Worm (Caenorhabditis elegans) whole organism, young adult: ENCODE data around the gene Y15E3A.3.

Source experiments
- B0261.1 ChIP-seq: sonication (generic microtip); optimal IDR thresholded peaks from 2 replicates; lab custom pipeline; 2016; ENCODE audit warnings: mild to moderate bottlenecking, missing genetic modification characterization, moderate library complexity, missing compliant biosample characterization
- C06A6.2 ChIP-seq: fragments of 200-800 bp; sonication (Bioruptor generic); conservative IDR thresholded peaks from 2 replicates; pipeline ENCODE4 v1.3.6; 2022; ENCODE audit warnings: missing genetic modification characterization, missing compliant biosample characterization
- F49E8.2 ChIP-seq: sonication (generic microtip); optimal IDR thresholded peaks from 3 replicates; lab custom pipeline; 2017; ENCODE audit warnings: missing genetic modification characterization, mild to moderate bottlenecking, missing compliant biosample characterization, antibody characterized with exemption, moderate library complexity; ENCODE audit not compliant: insufficient read depth
- F52B5.7 ChIP-seq: sonication (generic microtip); optimal IDR thresholded peaks from 2 replicates; lab custom pipeline; 2016; ENCODE audit warnings: mild to moderate bottlenecking, missing genetic modification characterization, missing compliant biosample characterization
- F55B11.4 ChIP-seq: sonication (generic microtip); optimal IDR thresholded peaks from 2 replicates; lab custom pipeline; 2016; ENCODE audit warnings: missing compliant biosample characterization, missing genetic modification characterization, borderline replicate concordance; ENCODE audit not compliant: insufficient read depth
- F57A8.1 ChIP-seq: fragments of 200-800 bp; sonication (Bioruptor generic); optimal IDR thresholded peaks from 2 replicates; lab custom pipeline; 2018; ENCODE audit warnings: mild to moderate bottlenecking, missing genetic modification characterization, moderate library complexity, missing compliant biosample characterization
- K12H6.12 ChIP-seq: fragments of 200-800 bp; sonication (Bioruptor generic); optimal IDR thresholded peaks from 2 replicates; lab custom pipeline; 2018; ENCODE audit warnings: mild to moderate bottlenecking, missing genetic modification characterization, missing compliant biosample characterization
- T07F8.4 ChIP-seq: sonication (generic microtip); optimal IDR thresholded peaks from 2 replicates; lab custom pipeline; 2016; ENCODE audit warnings: mild to moderate bottlenecking, missing genetic modification characterization, moderate library complexity, missing compliant biosample characterization
- ZK185.1 ChIP-seq: sonication (generic microtip); optimal IDR thresholded peaks from 2 replicates; lab custom pipeline; 2016; ENCODE audit warnings: mild to moderate bottlenecking, missing genetic modification characterization, missing compliant biosample characterization; ENCODE audit not compliant: poor library complexity, severe bottlenecking
- ama-1 ChIP-seq, 3 experiments: fragments of 150-350 bp in 1 of 3; sonication (generic microtip) in 2 of 3; optimal IDR thresholded peaks; 2 replicates each; lab custom pipeline; 2014 to 2018; ENCODE audit warnings: missing biosample characterization in 2 of 3, missing genetic modification characterization in 2 of 3, missing genetic modification reagents in 2 of 3
- aptf-2 ChIP-seq: fragments of 200-800 bp; sonication (Bioruptor generic); conservative IDR thresholded peaks from 2 replicates; pipeline ENCODE4 v1.3.6; 2022; ENCODE audit warnings: missing genetic modification reagents, missing genetic modification characterization, missing compliant biosample characterization
- aptf-3 ChIP-seq: fragments of 200-800 bp; sonication (Bioruptor generic); IDR thresholded peaks from 2 replicates; pipeline ENCODE4 v1.3.6; 2022; ENCODE audit warnings: missing genetic modification characterization, missing compliant biosample characterization
- athp-1 ChIP-seq: sonication (generic microtip); optimal IDR thresholded peaks from 2 replicates; lab custom pipeline; 2017; ENCODE audit warnings: mild to moderate bottlenecking, missing genetic modification characterization, missing compliant biosample characterization
- attf-6 ChIP-seq: fragments of 200-800 bp; sonication (Bioruptor generic); IDR thresholded peaks from 2 replicates; pipeline ENCODE4 v1.3.6; 2022; ENCODE audit warnings: missing genetic modification reagents, missing genetic modification characterization, missing compliant biosample characterization
- bed-2 ChIP-seq: fragments of 200-800 bp; sonication (Bioruptor generic); IDR thresholded peaks from 2 replicates; pipeline ENCODE4 v1.3.6; 2022; ENCODE audit warnings: missing genetic modification reagents, missing genetic modification characterization, missing compliant biosample characterization
- ceh-58 ChIP-seq: fragments of 200-800 bp; sonication (Bioruptor generic); IDR thresholded peaks from 2 replicates; pipeline ENCODE4 v1.3.6; 2022; ENCODE audit warnings: missing genetic modification characterization, missing compliant biosample characterization
- ceh-79 ChIP-seq: sonication (generic microtip); optimal IDR thresholded peaks from 2 replicates; lab custom pipeline; 2017; ENCODE audit warnings: mild to moderate bottlenecking, missing genetic modification characterization, missing compliant biosample characterization
- ceh-91 ChIP-seq: fragments of 200-800 bp; sonication (Bioruptor generic); IDR thresholded peaks from 2 replicates; pipeline ENCODE4 v1.3.6; 2022; ENCODE audit warnings: missing genetic modification reagents, missing genetic modification characterization, missing compliant biosample characterization
- egl-18 ChIP-seq: fragments of 200-800 bp; sonication (Bioruptor generic); IDR thresholded peaks from 2 replicates; pipeline ENCODE4 v1.3.6; 2022; ENCODE audit warnings: missing genetic modification reagents, missing genetic modification characterization, missing compliant biosample characterization
- ekl-4 ChIP-seq: fragments of 200-800 bp; sonication (Bioruptor generic); IDR thresholded peaks from 2 replicates; pipeline ENCODE4 v1.3.6; 2022; ENCODE audit warnings: missing genetic modification reagents, missing genetic modification characterization, missing compliant biosample characterization
- hlh-12 ChIP-seq: sonication (generic microtip); optimal IDR thresholded peaks from 2 replicates; lab custom pipeline; 2016; ENCODE audit warnings: missing genetic modification characterization, missing compliant biosample characterization
- hlh-26 ChIP-seq: fragments of 200-800 bp; sonication (Bioruptor generic); conservative IDR thresholded peaks from 2 replicates; pipeline ENCODE4 v1.3.6; 2022; ENCODE audit warnings: missing genetic modification reagents, missing genetic modification characterization, missing compliant biosample characterization
- let-607 ChIP-seq, 2 experiments: fragments of 200-800 bp in 1 of 2; sonication (Bioruptor generic) in 1 of 2; sonication (generic microtip) in 1 of 2; optimal IDR thresholded peaks; 2 replicates each; lab custom pipeline; 2016 to 2018; ENCODE audit warnings: mild to moderate bottlenecking in 2 of 2, missing compliant biosample characterization in 2 of 2, missing genetic modification characterization in 2 of 2, moderate library complexity in 2 of 2, missing genotype in 1 of 2
- lin-40 ChIP-seq: sonication (generic microtip); optimal IDR thresholded peaks from 2 replicates; lab custom pipeline; 2016; ENCODE audit warnings: missing genetic modification characterization, mild to moderate bottlenecking, missing compliant biosample characterization, missing genotype, missing genetic modification reagents
- lin-54 ChIP-seq: fragments of 200-800 bp; sonication (Bioruptor generic); optimal IDR thresholded peaks from 2 replicates; lab custom pipeline; 2018; ENCODE audit warnings: mild to moderate bottlenecking, missing genetic modification characterization, missing compliant biosample characterization
- lsl-1 ChIP-seq: fragments of 200-800 bp; sonication (Bioruptor generic); optimal IDR thresholded peaks from 2 replicates; lab custom pipeline; 2018; ENCODE audit warnings: mild to moderate bottlenecking, missing genetic modification characterization, moderate library complexity, missing compliant biosample characterization
- nfya-2 ChIP-seq: fragments of 200-800 bp; sonication (Bioruptor generic); IDR thresholded peaks from 2 replicates; pipeline ENCODE4 v1.3.6; 2022; ENCODE audit warnings: missing genetic modification reagents, missing genetic modification characterization, missing compliant biosample characterization
- nfyb-1 ChIP-seq: fragments of 200-800 bp; sonication (Bioruptor generic); IDR thresholded peaks from 2 replicates; pipeline ENCODE4 v1.3.6; 2022; ENCODE audit warnings: missing genetic modification reagents, missing genetic modification characterization, missing compliant biosample characterization
- nhr-179 ChIP-seq: sonication (generic microtip); optimal IDR thresholded peaks from 2 replicates; lab custom pipeline; 2016; ENCODE audit warnings: mild to moderate bottlenecking, missing genetic modification characterization, missing compliant biosample characterization
- pbrm-1 ChIP-seq: fragments of 200-800 bp; sonication (Bioruptor generic); IDR thresholded peaks from 2 replicates; pipeline ENCODE4 v1.3.6; 2022; ENCODE audit warnings: missing genetic modification reagents, missing genetic modification characterization, missing compliant biosample characterization
- pha-4 ChIP-seq: fragments of 150-350 bp; sonication (generic microtip); optimal IDR thresholded peaks from 2 replicates; lab custom pipeline; 2014; ENCODE audit warnings: missing biosample characterization, missing genetic modification reagents, missing genetic modification characterization
- sdz-38 ChIP-seq: sonication (generic microtip); optimal IDR thresholded peaks from 2 replicates; lab custom pipeline; 2016; ENCODE audit warnings: missing genotype, missing genetic modification characterization, missing compliant biosample characterization
- sea-2 ChIP-seq: fragments of 200-800 bp; sonication (Bioruptor generic); IDR thresholded peaks from 2 replicates; pipeline ENCODE4 v1.3.6; 2022; ENCODE audit warnings: missing genetic modification characterization, missing compliant biosample characterization
- snpc-1.3 ChIP-seq: sonication (generic microtip); optimal IDR thresholded peaks from 2 replicates; lab custom pipeline; 2017; ENCODE audit warnings: missing genetic modification characterization, mild to moderate bottlenecking, missing compliant biosample characterization, antibody characterized with exemption, moderate library complexity, missing genotype, missing genetic modification reagents; ENCODE audit not compliant: insufficient read depth
- tbp1 ChIP-seq: fragments of 200-800 bp; sonication (Bioruptor generic); optimal IDR thresholded peaks from 2 replicates; lab custom pipeline; 2018; ENCODE audit warnings: mild to moderate bottlenecking, missing genetic modification characterization, missing compliant biosample characterization
- tlf-1 ChIP-seq: fragments of 200-800 bp; sonication (Bioruptor generic); optimal IDR thresholded peaks from 2 replicates; lab custom pipeline; 2018; ENCODE audit warnings: mild to moderate bottlenecking, missing genetic modification characterization, missing compliant biosample characterization
- ztf-18 ChIP-seq: sonication (generic microtip); optimal IDR thresholded peaks from 2 replicates; lab custom pipeline; 2016; ENCODE audit warnings: missing genotype, mild to moderate bottlenecking, missing genetic modification characterization, missing compliant biosample characterization
- ztf-28 ChIP-seq: fragments of 200-800 bp; sonication (Bioruptor generic); IDR thresholded peaks from 2 replicates; pipeline ENCODE4 v1.3.6; 2022; ENCODE audit warnings: missing genetic modification reagents, missing genetic modification characterization, missing compliant biosample characterization

Gene Y15E3A.3

ce11 chrX:15325709-15326108 is at the start of gene Y15E3A.3:
Y15E3A.3 (minus strand) TSS chrX:15325809.
- TF ChIP-seq T07F8.4 (tag; lab: Kevin White, UChicago) (no peak), tbp1 (GFP tag; lab: Kevin White, UChicago) (no peak), lin-40 (no peak), lin-54 (no peak), ceh-79 (tag; lab: Kevin White, UChicago) (no peak), C06A6.2 (GFP tag; lab: Robert Waterston, UW) (no peak), hlh-12 (tag; lab: Kevin White, UChicago) (no peak), sdz-38 (tag; lab: Kevin White, UChicago) (no peak), ZK185.1 (no peak), pbrm-1 (no peak), K12H6.12 (no peak), F55B11.4 (tag; lab: Kevin White, UChicago) (no peak), attf-6 (no peak), nfyb-1 (GFP tag; lab: Robert Waterston, UW) (no peak)

- no peak for TF ChIP-seq lin-40
- no peak for TF ChIP-seq snpc-1.3 (tag; lab: Kevin White, UChicago)
- TF ChIP-seq egl-18 (GFP tag; lab: Robert Waterston, UW), result no peak
- no peak for TF ChIP-seq B0261.1 (tag; lab: Kevin White, UChicago)
- no peak for TF ChIP-seq let-607 (tag; optimal IDR thresholded peaks at IDR 0.05; lab: Kevin White, UChicago)
- TF ChIP-seq F55B11.4 (tag; lab: Kevin White, UChicago), result no peak
- no peak for TF ChIP-seq ceh-58
- TF ChIP-seq pha-4 (tag; lab: Kevin White, UChicago), result no peak
- TF ChIP-seq ztf-28 (GFP tag; lab: Robert Waterston, UW), result no peak
- no peak for TF ChIP-seq bed-2 (GFP tag; lab: Robert Waterston, UW)
- no peak for TF ChIP-seq ZK185.1
- no peak for TF ChIP-seq lin-54
- no peak for TF ChIP-seq sea-2 (GFP tag; lab: Robert Waterston, UW)
Observed at ce11 chrX:15375299-15375698, 49.7 kb upstream of the Y15E3A.3 start.

- TF ChIP-seq athp-1 (no peak), F52B5.7 (tag; lab: Kevin White, UChicago) (no peak), tlf-1 (GFP tag; lab: Kevin White, UChicago) (no peak), F49E8.2 (tag; lab: Kevin White, UChicago) (no peak), hlh-26 (no peak), aptf-3 (GFP tag; lab: Robert Waterston, UW) (no peak), ceh-91 (GFP tag; lab: Robert Waterston, UW) (no peak), ama-1 (optimal IDR thresholded peaks at IDR 0.05; lab: Kevin White, UChicago) (no peak), ama-1 (GFP tag; optimal IDR thresholded peaks at IDR 0.05; lab: Kevin White, UChicago) (no peak), nhr-179 (tag; lab: Kevin White, UChicago) (no peak), nfya-2 (no peak), lin-40 (no peak), ekl-4 (no peak), F57A8.1 (GFP tag; lab: Kevin White, UChicago) (no peak), aptf-2 (GFP tag; lab: Robert Waterston, UW) (no peak), ztf-18 (tag; lab: Kevin White, UChicago) (no peak), lsl-1 (GFP tag; lab: Kevin White, UChicago) (no peak)
Observed at ce11 chrX:15374668-15375208, 49.1 kb upstream of the Y15E3A.3 start.
